Fruit fly (Drosophila melanogaster): ENCODE measurements around the gene RpS26.

The RpS26 gene

DNA sequence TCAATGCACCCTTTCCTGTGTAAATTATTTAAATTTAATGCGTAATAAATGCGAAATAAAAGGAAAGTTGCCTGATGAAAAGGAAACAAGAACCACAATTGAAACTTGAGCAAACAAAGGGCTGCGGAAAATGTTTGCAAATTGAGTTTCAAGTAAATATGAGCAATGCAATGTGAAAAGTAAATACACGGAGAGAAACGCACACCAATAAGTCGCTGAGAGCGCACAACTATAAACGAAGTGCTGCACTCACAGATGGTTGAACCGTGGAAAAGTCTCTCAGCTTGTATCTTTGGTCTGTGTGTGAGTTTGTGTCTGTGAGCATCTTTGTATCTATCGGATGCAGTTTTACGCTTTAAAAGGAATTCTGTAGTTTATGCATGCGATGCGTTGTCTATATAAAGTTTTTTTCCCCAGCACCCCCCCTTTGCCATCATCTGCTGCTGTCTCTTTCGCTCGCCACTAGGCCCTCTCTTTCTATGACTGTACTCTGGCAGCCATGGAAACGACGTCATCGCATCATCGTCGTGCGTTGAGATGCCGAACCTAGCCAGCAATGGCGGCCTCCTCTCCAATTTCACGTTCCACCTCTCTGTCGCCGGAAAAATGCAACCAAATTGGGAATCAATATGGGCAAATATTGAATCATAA, 16.7 kb upstream of the RpS26 start (continued):
- TF ChIP-seq CG6854 (GFP tag; optimal IDR thresholded peaks at IDR 0.05) (peak; percentile 48), Ets96B (tag; optimal IDR thresholded peaks at IDR 0.05) (peak; percentile 23), ss (GFP tag; optimal IDR thresholded peaks at IDR 0.05) (peak; percentile 72 to 77), fd59A (GFP tag; optimal IDR thresholded peaks at IDR 0.05) (no peak), CG11294 (GFP tag; IDR thresholded peaks at IDR 0.05) (peak; percentile 24; the same call in 1 of the 2 replicates), CG16779 (tag; optimal IDR thresholded peaks at IDR 0.05) (peak; percentile 57), vri (GFP tag; optimal IDR thresholded peaks at IDR 0.05) (no peak), CG6276 (GFP tag; optimal IDR thresholded peaks at IDR 0.05) (peak; percentile 25)

- TF ChIP-seq ss (GFP tag; optimal IDR thresholded peaks at IDR 0.05) (peak; percentile 53 to 59), CG6163 (GFP tag; IDR thresholded peaks at IDR 0.05) (peak; percentile 37; the same call in 1 of the 3 replicates), Eip78C (GFP tag) (peak; percentile 67), CG1621 (tag; optimal IDR thresholded peaks at IDR 0.05) (peak; percentile 49), fd59A (GFP tag; optimal IDR thresholded peaks at IDR 0.05) (no peak), Lpt (GFP tag; optimal IDR thresholded peaks at IDR 0.05) (peak; percentile 6), CG6808 (GFP tag; optimal IDR thresholded peaks at IDR 0.05) (peak; percentile 36), dsx (GFP tag; optimal IDR thresholded peaks at IDR 0.05; ENCODE audit: poor library complexity, severe bottlenecking) (peak; percentile 22), Smox (GFP tag; optimal IDR thresholded peaks at IDR 0.05) (no peak), CG6792 (GFP tag; optimal IDR thresholded peaks at IDR 0.05) (no peak), CG9139 (GFP tag; optimal IDR thresholded peaks at IDR 0.05) (peak; percentile 44), cyc (GFP tag; optimal IDR thresholded peaks at IDR 0.05) (no peak), CG3032 (tag; optimal IDR thresholded peaks at IDR 0.05) (no peak), fd85E (GFP tag; optimal IDR thresholded peaks at IDR 0.05) (no peak), esn (GFP tag; optimal IDR thresholded peaks at IDR 0.05) (no peak)
Measured at dm6 chr2L:18458527-18458926, 15.4 kb upstream of the RpS26 start.

- TF ChIP-seq CG6276 (GFP tag; optimal IDR thresholded peaks at IDR 0.05) (peak; percentile 47), CG8119 (GFP tag; IDR thresholded peaks at IDR 0.05) (peak; percentile 64), dsx (GFP tag; optimal IDR thresholded peaks at IDR 0.05; ENCODE audit: poor library complexity, severe bottlenecking) (peak; percentile 67), salr (GFP tag; optimal IDR thresholded peaks at IDR 0.05) (peak in 1 of 2 experiments; percentile 33), ss (GFP tag; optimal IDR thresholded peaks at IDR 0.05) (peak; percentile 60 to 86), Sox14 (GFP tag; optimal IDR thresholded peaks at IDR 0.05) (peak; percentile 58), eg (GFP tag; IDR thresholded peaks at IDR 0.05) (peak; percentile 69; the same call in 2 of the 3 replicates), Hr4 (GFP tag; optimal IDR thresholded peaks at IDR 0.05) (no peak), CG11294 (GFP tag; IDR thresholded peaks at IDR 0.05) (no peak), svp (GFP tag) (peak; percentile 95), CG15336 (GFP tag; IDR thresholded peaks at IDR 0.05) (peak; percentile 27; the same call in 1 of the 2 replicates), CG9139 (GFP tag; optimal IDR thresholded peaks at IDR 0.05) (peak; percentile 61), Lpt (GFP tag; optimal IDR thresholded peaks at IDR 0.05) (peak; percentile 36), Sox102F (GFP tag; optimal IDR thresholded peaks at IDR 0.05) (peak; percentile 44), CG10631 (GFP tag; optimal IDR thresholded peaks at IDR 0.05) (no peak), Eip78C (GFP tag) (peak; percentile 57), net (GFP tag; optimal IDR thresholded peaks at IDR 0.05) (peak; percentile 17), CG8319 (GFP tag; optimal IDR thresholded peaks at IDR 0.05) (no peak), esn (GFP tag; optimal IDR thresholded peaks at IDR 0.05) (no peak), Sox15 (GFP tag; optimal IDR thresholded peaks at IDR 0.05) (no peak), Hr38 (GFP tag; optimal IDR thresholded peaks at IDR 0.05) (no peak), CG31627 (GFP tag; optimal IDR thresholded peaks at IDR 0.05) (no peak), fd59A (GFP tag; optimal IDR thresholded peaks at IDR 0.05) (no peak), cyc (GFP tag; optimal IDR thresholded peaks at IDR 0.05) (no peak), CG3919 (GFP tag; optimal IDR thresholded peaks at IDR 0.05) (peak; percentile 31), lz (GFP tag; optimal IDR thresholded peaks at IDR 0.05) (no peak), CG6163 (GFP tag; IDR thresholded peaks at IDR 0.05) (peak; percentile 71), dac (GFP tag; optimal IDR thresholded peaks at IDR 0.05) (no peak), Ets96B (tag; optimal IDR thresholded peaks at IDR 0.05) (peak; percentile 13), achi (GFP tag; optimal IDR thresholded peaks at IDR 0.05) (no peak), CG10669 (GFP tag; optimal IDR thresholded peaks at IDR 0.05) (peak; percentile 27), CG1621 (tag; optimal IDR thresholded peaks at IDR 0.05) (peak; percentile 57), CG34406 (GFP tag; optimal IDR thresholded peaks at IDR 0.05) (peak; percentile 22), Blimp-1 (GFP tag; optimal IDR thresholded peaks at IDR 0.05) (no peak), CG6854 (GFP tag; optimal IDR thresholded peaks at IDR 0.05) (peak; percentile 1), Gug (GFP tag; IDR thresholded peaks at IDR 0.05) (no peak)
Measured at dm6 chr2L:18456932-18457583, 14.0 kb upstream of the RpS26 start.
